Worm (Caenorhabditis elegans): ENCODE results near the gene his-60.
A peak's percentile ranks its signal among the peaks of the same experiment; 100 is the strongest.

his-60 gene

ce11 chrIV:7497750-7498149 is 10.0 kb upstream of the his-60 start, which contains the start of gene egas-4:
Gene egas-4, minus strand, starts transcription at chrIV:7497850.
- TF ChIP-seq sdz-38 (tag; optimal IDR thresholded peaks at IDR 0.05) = no peak
- TF ChIP-seq F33H1.4 (GFP tag; IDR thresholded peaks at IDR 0.05) = no peak
- no peak for TF ChIP-seq pha-4 (tag; optimal IDR thresholded peaks at IDR 0.05)
- TF ChIP-seq athp-1 (tag; optimal IDR thresholded peaks at IDR 0.05) = no peak
- TF ChIP-seq snpc-4 (GFP tag; optimal IDR thresholded peaks at IDR 0.05) = no peak
- TF ChIP-seq snpc-4 (tag; optimal IDR thresholded peaks at IDR 0.05) = no peak
- TF ChIP-seq F57C9.4 (tag; optimal IDR thresholded peaks at IDR 0.05) = no peak
- no peak for TF ChIP-seq somi-1 (GFP tag; optimal IDR thresholded peaks at IDR 0.05)
- TF ChIP-seq egl-18 (GFP tag; IDR thresholded peaks at IDR 0.05) = no peak
- no peak for TF ChIP-seq T26A5.8 (tag; optimal IDR thresholded peaks at IDR 0.05)
- TF ChIP-seq fkh-3 (tag; optimal IDR thresholded peaks at IDR 0.05) = no peak
- no peak for TF ChIP-seq rcor-1 (GFP tag; IDR thresholded peaks at IDR 0.05)
- TF ChIP-seq let-526 (GFP tag; IDR thresholded peaks at IDR 0.05) = no peak
- no peak for TF ChIP-seq zim-3 (tag; optimal IDR thresholded peaks at IDR 0.05)

DNA sequence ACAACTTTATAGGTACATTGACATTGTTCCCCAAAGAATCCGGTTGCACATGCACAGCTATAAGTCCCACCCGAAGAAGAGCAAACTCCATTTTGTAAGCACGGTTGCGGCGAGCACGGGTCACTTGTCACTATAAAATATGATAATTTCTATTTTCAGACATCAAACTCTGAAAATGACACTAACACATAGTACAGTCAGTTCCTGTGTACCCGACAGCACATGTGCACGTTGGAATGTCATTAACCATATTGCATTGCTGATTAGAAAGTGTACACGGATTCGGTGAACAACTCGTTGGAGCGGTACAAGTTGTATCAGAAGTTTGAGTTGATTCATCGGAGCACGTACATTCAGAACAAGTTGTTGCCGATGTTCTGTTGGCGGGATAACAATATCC is 9.4 kb upstream of the his-60 start:
- TF ChIP-seq hsf-1 (GFP tag; IDR thresholded peaks at IDR 0.05) (no peak), nhr-80 (tag; optimal IDR thresholded peaks at IDR 0.05) (peak; percentile 86), T07F8.4 (tag; optimal IDR thresholded peaks at IDR 0.05) (no peak), snpc-1.1 (tag; optimal IDR thresholded peaks at IDR 0.05; ENCODE audit: insufficient read depth) (no peak)

ce11 chrIV:7491464-7491863 is 3.7 kb upstream of the his-60 start, which contains the start of gene F55G1.1:
Gene F55G1.1, plus strand, starts transcription at chrIV:7491764.
- TF ChIP-seq tbx-9 (tag; optimal IDR thresholded peaks at IDR 0.05; ENCODE audit: borderline replicate concordance) = no peak

DNA sequence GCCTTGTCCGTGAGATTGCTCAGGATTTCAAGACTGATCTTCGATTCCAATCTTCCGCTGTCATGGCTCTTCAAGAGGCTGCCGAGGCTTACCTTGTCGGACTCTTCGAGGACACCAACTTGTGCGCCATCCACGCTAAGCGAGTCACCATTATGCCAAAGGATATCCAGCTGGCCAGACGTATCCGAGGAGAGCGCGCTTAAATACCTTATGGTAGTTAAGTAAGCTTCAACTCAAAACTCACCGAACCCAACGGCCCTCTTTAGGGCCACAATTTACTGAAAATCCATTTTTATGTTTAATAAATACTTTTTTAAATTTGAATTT is 628 bp upstream of the his-60 start:
- TF ChIP-seq hsf-1 (GFP tag; IDR thresholded peaks at IDR 0.05) (0 out of 2 replicates have a peak, but pooled peaks have one; percentile 50), ceh-100 (GFP tag; IDR thresholded peaks at IDR 0.05) (no peak; the same call in 1 of the 2 replicates), bed-1 (GFP tag; IDR thresholded peaks at IDR 0.05) (no peak), Y95B8A.8 (GFP tag; IDR thresholded peaks at IDR 0.05) (no peak), F33H1.4 (GFP tag; IDR thresholded peaks at IDR 0.05) (no peak), die-1 (tag; optimal IDR thresholded peaks at IDR 0.05) (peak; percentile 53), hrde-1 (tag; optimal IDR thresholded peaks at IDR 0.05; ENCODE audit: borderline replicate concordance) (peak; percentile 91), ekl-4 (GFP tag; IDR thresholded peaks at IDR 0.05) (peak; percentile 57; the same call in 1 of the 2 replicates), snpc-4 (GFP tag; optimal IDR thresholded peaks at IDR 0.05) (no peak), snpc-4 (tag; optimal IDR thresholded peaks at IDR 0.05) (peak in 1 of 4 experiments; percentile 75), athp-1 (tag; optimal IDR thresholded peaks at IDR 0.05) (peak; percentile 27), lsl-1 (GFP tag; optimal IDR thresholded peaks at IDR 0.05) (peak; percentile 24), xnd-1 (tag; optimal IDR thresholded peaks at IDR 0.05) (peak; percentile 3), cebp-1 (GFP tag; IDR thresholded peaks at IDR 0.05) (no peak), cebp-1 (tag; optimal IDR thresholded peaks at IDR 0.05) (no peak), B0336.3 (GFP tag; IDR thresholded peaks at IDR 0.05) (peak; percentile 84), attf-6 (GFP tag; IDR thresholded peaks at IDR 0.05) (peak; percentile 63), Y53G8AR.9 (GFP tag; conservative IDR thresholded peaks at IDR 0.05) (peak; percentile 85), F39B2.1 (GFP tag; IDR thresholded peaks at IDR 0.05) (peak; percentile 13; the same call in 1 of the 2 replicates), lin-26 (GFP tag; IDR thresholded peaks at IDR 0.05) (peak; percentile 84), cebp-2 (GFP tag; IDR thresholded peaks at IDR 0.05) (peak; percentile 75; the same call in 1 of the 2 replicates), C17E4.6 (GFP tag; IDR thresholded peaks at IDR 0.05) (peak; percentile 51), tlf-1 (GFP tag; optimal IDR thresholded peaks at IDR 0.05) (peak; percentile 51), tbp1 (GFP tag; optimal IDR thresholded peaks at IDR 0.05) (peak; percentile 34), attf-5 (GFP tag; optimal IDR thresholded peaks at IDR 0.05) (no peak), rec-8 (tag; optimal IDR thresholded peaks at IDR 0.05) (peak in 1 of 2 experiments; percentile 32), egl-44 (GFP tag; IDR thresholded peaks at IDR 0.05) (no peak; the same call in 1 of the 2 replicates), madf-6 (GFP tag; IDR thresholded peaks at IDR 0.05) (peak; percentile 63), lin-54 (GFP tag; optimal IDR thresholded peaks at IDR 0.05) (peak; percentile 35), ama-1 (optimal IDR thresholded peaks at IDR 0.05) (no peak), ama-1 (GFP tag; optimal IDR thresholded peaks at IDR 0.05) (no peak)
